Worm (Caenorhabditis elegans): Measurements from ENCODE around the gene C12D8.9.
A peak's percentile ranks its signal among the peaks of the same experiment; 100 is the strongest.

Gene C12D8.9

DNA sequence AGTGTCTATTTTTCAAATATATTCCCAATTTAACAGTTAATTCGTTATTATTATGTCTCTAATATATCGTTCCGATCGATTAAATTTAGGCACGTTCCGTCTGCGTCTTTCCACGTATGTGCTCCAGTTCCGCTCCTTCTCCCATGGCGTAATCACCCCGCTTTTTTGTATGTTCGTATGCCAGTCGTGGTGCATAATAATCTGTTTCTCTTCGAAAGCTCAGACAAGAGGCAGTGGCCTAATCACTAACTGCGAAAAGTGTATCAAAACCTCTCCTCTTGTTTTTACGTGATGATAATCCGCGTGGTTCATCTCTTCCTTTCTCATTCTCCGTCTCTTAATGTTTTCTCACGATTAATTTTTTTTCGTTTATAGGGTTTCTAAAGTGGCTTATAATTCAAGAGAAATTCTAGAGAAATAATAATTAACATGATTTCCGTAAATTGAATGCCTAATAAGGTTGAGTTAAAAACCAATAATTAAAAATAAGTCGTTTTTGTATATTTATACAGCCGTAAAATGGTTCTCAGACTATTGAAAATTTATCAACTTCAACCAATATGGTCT is 4.8 kb upstream of the C12D8.9 start (continued):
- TF ChIP-seq D2030.7 (GFP tag; IDR thresholded peaks at IDR 0.05) (no peak), repo-1 (tag; optimal IDR thresholded peaks at IDR 0.05) (no peak), rec-8 (tag; optimal IDR thresholded peaks at IDR 0.05) (no peak), ceh-91 (GFP tag; IDR thresholded peaks at IDR 0.05) (no peak)

DNA sequence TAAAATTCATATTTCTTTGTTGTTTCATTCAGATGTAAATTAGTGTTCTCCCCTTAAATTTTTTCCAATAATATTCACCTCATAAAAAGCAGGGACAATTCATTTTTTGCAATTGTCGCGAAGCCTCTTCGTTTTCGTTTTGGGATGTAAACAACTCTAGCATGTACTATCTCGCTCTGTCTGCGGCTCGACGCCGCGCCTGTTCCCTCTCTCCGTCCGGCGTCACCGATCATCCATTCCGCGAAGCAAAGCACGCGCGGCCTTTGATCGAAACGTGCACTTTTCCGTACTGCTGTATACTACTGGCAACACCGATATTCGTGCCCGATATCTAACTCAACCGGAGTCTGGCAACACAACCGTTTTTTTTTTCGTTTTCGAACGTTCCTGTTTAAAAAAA is 4.0 kb upstream of the C12D8.9 start:
- TF ChIP-seq hmg-1.2 (GFP tag; IDR thresholded peaks at IDR 0.05), result peak; percentile 17; the same call in 1 of the 2 replicates
- 0 out of 2 replicates have a peak, but pooled peaks have one; percentile 5 for TF ChIP-seq D2030.7 (GFP tag; IDR thresholded peaks at IDR 0.05)
- 0 out of 2 replicates have a peak, but pooled peaks have one; percentile 47 for TF ChIP-seq egl-44 (GFP tag; IDR thresholded peaks at IDR 0.05)
- TF ChIP-seq ceh-40 (GFP tag; IDR thresholded peaks at IDR 0.05), result 0 out of 2 replicates have a peak, but pooled peaks have one; percentile 48
- TF ChIP-seq let-526 (GFP tag; IDR thresholded peaks at IDR 0.05), result peak; percentile 10; the same call in 1 of the 2 replicates
- 0 out of 2 replicates have a peak, but pooled peaks have one; percentile 9 for TF ChIP-seq dox-1 (GFP tag; IDR thresholded peaks at IDR 0.05)
- TF ChIP-seq zfh-2 (GFP tag; conservative IDR thresholded peaks at IDR 0.05), result peak; percentile 82
- TF ChIP-seq nfyb-1 (GFP tag; IDR thresholded peaks at IDR 0.05), result 0 out of 2 replicates have a peak, but pooled peaks have one; percentile 25
- TF ChIP-seq cebp-1 (GFP tag; IDR thresholded peaks at IDR 0.05), result no peak
- TF ChIP-seq cebp-1 (tag; optimal IDR thresholded peaks at IDR 0.05), result no peak
- TF ChIP-seq rcor-1 (GFP tag; IDR thresholded peaks at IDR 0.05), result no peak
- TF ChIP-seq unc-62 (GFP tag; optimal IDR thresholded peaks at IDR 0.05), result no peak
- peak; percentile 44; the same call in 1 of the 2 replicates for TF ChIP-seq lin-26 (GFP tag; IDR thresholded peaks at IDR 0.05)

DNA sequence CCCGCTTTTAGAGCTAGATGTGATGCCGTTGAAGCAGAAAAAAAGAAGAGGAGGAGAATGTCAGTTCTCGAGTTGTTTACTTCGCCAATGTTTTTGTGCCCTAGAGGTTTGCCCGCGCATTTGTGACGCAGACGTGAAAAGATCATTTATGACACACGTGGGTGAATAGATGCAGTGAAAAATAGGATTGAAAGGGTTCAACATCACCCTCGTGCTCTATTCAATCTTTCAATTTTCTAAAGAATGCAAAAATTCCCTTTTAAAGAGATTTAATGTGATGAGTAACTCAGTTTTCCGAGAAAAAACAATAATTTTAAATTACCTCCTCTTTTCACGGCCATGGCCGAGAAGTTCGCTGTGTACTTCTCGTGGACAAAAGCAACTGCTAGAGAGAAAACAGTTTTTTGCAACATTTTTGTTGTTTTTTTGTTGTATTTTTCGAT is 3.5 kb upstream of the C12D8.9 start:
- TF ChIP-seq attf-5 (GFP tag; optimal IDR thresholded peaks at IDR 0.05) (peak; percentile 34), B0035.1 (tag; optimal IDR thresholded peaks at IDR 0.05) (no peak), F57C9.4 (tag; optimal IDR thresholded peaks at IDR 0.05) (no peak), tbp1 (GFP tag; optimal IDR thresholded peaks at IDR 0.05) (no peak), K12H6.12 (tag; optimal IDR thresholded peaks at IDR 0.05) (peak; percentile 74), efl-1 (GFP tag; optimal IDR thresholded peaks at IDR 0.05) (peak; percentile 61), zim-3 (tag; optimal IDR thresholded peaks at IDR 0.05) (no peak), lsl-1 (GFP tag; optimal IDR thresholded peaks at IDR 0.05) (peak; percentile 5), B0019.2 (GFP tag; conservative IDR thresholded peaks at IDR 0.05) (no peak), K11D2.4 (GFP tag; IDR thresholded peaks at IDR 0.05) (0 out of 2 replicates have a peak, but pooled peaks have one; percentile 52), D2030.7 (GFP tag; IDR thresholded peaks at IDR 0.05) (peak; percentile 37; the same call in 1 of the 2 replicates), cebp-1 (GFP tag; IDR thresholded peaks at IDR 0.05) (no peak), cebp-1 (tag; optimal IDR thresholded peaks at IDR 0.05) (peak; percentile 28), xnd-1 (tag; optimal IDR thresholded peaks at IDR 0.05) (peak; percentile 1), dox-1 (GFP tag; IDR thresholded peaks at IDR 0.05) (peak; percentile 16; the same call in 1 of the 2 replicates), lin-35 (GFP tag; optimal IDR thresholded peaks at IDR 0.05) (peak in 1 of 3 experiments; percentile 54), nhr-90 (tag; optimal IDR thresholded peaks at IDR 0.05) (no peak), madf-8 (GFP tag; conservative IDR thresholded peaks at IDR 0.05) (0 out of 2 replicates have a peak, but pooled peaks have one; percentile 23), lin-54 (GFP tag; optimal IDR thresholded peaks at IDR 0.05) (peak; percentile 59), nfyb-1 (GFP tag; IDR thresholded peaks at IDR 0.05) (no peak), ceh-58 (GFP tag; IDR thresholded peaks at IDR 0.05) (no peak), ceh-91 (GFP tag; IDR thresholded peaks at IDR 0.05) (peak; percentile 46), Y67H2A.10 (GFP tag; conservative IDR thresholded peaks at IDR 0.05) (no peak), madf-6 (GFP tag; IDR thresholded peaks at IDR 0.05) (peak; percentile 50), somi-1 (GFP tag; optimal IDR thresholded peaks at IDR 0.05) (peak; percentile 45), hmg-1.2 (GFP tag; IDR thresholded peaks at IDR 0.05) (peak; percentile 24; the same call in 1 of the 2 replicates), sptf-2 (GFP tag; optimal IDR thresholded peaks at IDR 0.05) (no peak), snpc-1.1 (tag; optimal IDR thresholded peaks at IDR 0.05; ENCODE audit: insufficient read depth) (no peak), dpl-1 (GFP tag; optimal IDR thresholded peaks at IDR 0.05) (peak; percentile 19)

Data from whole organism, young adult.